Fruit fly (Drosophila melanogaster): ENCODE measurements around the gene CG13251.
A peak's percentile ranks its signal among the peaks of the same experiment; 100 is the strongest.

The CG13251 gene

dm6 chr3L:20600644-20601043, 36.4 kb upstream of the CG13251 start (continued):
- TF ChIP-seq nmo (GFP tag; optimal IDR thresholded peaks at IDR 0.05) (peak; percentile 54), Jarid2 (GFP tag; optimal IDR thresholded peaks at IDR 0.05) (no peak), ap (GFP tag; IDR thresholded peaks at IDR 0.05) (peak; percentile 46; the same call in 1 of the 2 replicates), cato (GFP tag; optimal IDR thresholded peaks at IDR 0.05; ENCODE audit: borderline replicate concordance) (no peak), pita (GFP tag; optimal IDR thresholded peaks at IDR 0.05) (no peak), CG12299 (tag; optimal IDR thresholded peaks at IDR 0.05) (no peak), CTCF (GFP tag; optimal IDR thresholded peaks at IDR 0.05) (no peak), mam (GFP tag; optimal IDR thresholded peaks at IDR 0.05) (no peak), CG14050 (GFP tag; IDR thresholded peaks at IDR 0.05) (0 out of 3 replicates have a peak, but pooled peaks have one; percentile 31), Hmx (GFP tag; optimal IDR thresholded peaks at IDR 0.05) (no peak), tll (GFP tag; optimal IDR thresholded peaks at IDR 0.05) (peak in 1 of 2 experiments; percentile 72), CG1529 (GFP tag; optimal IDR thresholded peaks at IDR 0.05) (no peak), CG17612 (GFP tag; IDR thresholded peaks at IDR 0.05) (no peak), CG13775 (GFP tag; optimal IDR thresholded peaks at IDR 0.05) (peak; percentile 12), Blimp-1 (GFP tag; optimal IDR thresholded peaks at IDR 0.05) (peak; percentile 45), eve (GFP tag; optimal IDR thresholded peaks at IDR 0.05) (peak in 1 of 2 experiments; percentile 31), odd (GFP tag; optimal IDR thresholded peaks at IDR 0.05) (no peak), dati (GFP tag; IDR thresholded peaks at IDR 0.05) (no peak), Tbp (GFP tag; optimal IDR thresholded peaks at IDR 0.05) (no peak), CG14441 (GFP tag; IDR thresholded peaks at IDR 0.05) (0 out of 2 replicates have a peak, but pooled peaks have one; percentile 16), disco-r (GFP tag; optimal IDR thresholded peaks at IDR 0.05) (no peak), CG34224 (GFP tag; IDR thresholded peaks at IDR 0.05; ENCODE audit: partially characterized antibody) (no peak), Hmr (GFP tag; optimal IDR thresholded peaks at IDR 0.05) (no peak), mirr (GFP tag; optimal IDR thresholded peaks at IDR 0.05) (no peak), CG31388 (GFP tag; optimal IDR thresholded peaks at IDR 0.05) (no peak), Camta (GFP tag; optimal IDR thresholded peaks at IDR 0.05) (peak; percentile 13), Fer1 (GFP tag; optimal IDR thresholded peaks at IDR 0.05) (no peak), CG1792 (GFP tag; optimal IDR thresholded peaks at IDR 0.05) (no peak), CG34376 (GFP tag; optimal IDR thresholded peaks at IDR 0.05) (no peak), CG2120 (GFP tag; optimal IDR thresholded peaks at IDR 0.05) (no peak), Med (GFP tag) (peak; percentile 75), CG9797 (GFP tag; optimal IDR thresholded peaks at IDR 0.05) (no peak), CG33557 (GFP tag; optimal IDR thresholded peaks at IDR 0.05) (no peak), oc (tag; optimal IDR thresholded peaks at IDR 0.05) (no peak), CG5245 (GFP tag; optimal IDR thresholded peaks at IDR 0.05) (no peak), CHES-1-like (GFP tag; optimal IDR thresholded peaks at IDR 0.05) (no peak), CG10274 (GFP tag; optimal IDR thresholded peaks at IDR 0.05) (no peak), CG10147 (GFP tag; optimal IDR thresholded peaks at IDR 0.05) (no peak), sens-2 (GFP tag; IDR thresholded peaks at IDR 0.05) (no peak), pan (optimal IDR thresholded peaks at IDR 0.05) (no peak), pan (GFP tag; optimal IDR thresholded peaks at IDR 0.05 in 1 of 2, IDR thresholded peaks at IDR 0.05 in 1 of 2) (peak in 1 of 2 experiments; percentile 60), bcd (GFP tag; optimal IDR thresholded peaks at IDR 0.05) (peak; percentile 26), CG7357 (GFP tag; IDR thresholded peaks at IDR 0.05) (no peak), HLH54F (GFP tag; optimal IDR thresholded peaks at IDR 0.05) (no peak), CG7556 (GFP tag; optimal IDR thresholded peaks at IDR 0.05) (no peak), ssp (GFP tag; IDR thresholded peaks at IDR 0.05) (no peak), CG9215 (GFP tag; IDR thresholded peaks at IDR 0.05) (no peak), CG12744 (GFP tag; optimal IDR thresholded peaks at IDR 0.05) (no peak), CG3281 (GFP tag; optimal IDR thresholded peaks at IDR 0.05) (no peak), zfh2 (GFP tag; optimal IDR thresholded peaks at IDR 0.05) (no peak), hbn (GFP tag; IDR thresholded peaks at IDR 0.05; ENCODE audit: partially characterized antibody) (no peak), Gug (GFP tag; IDR thresholded peaks at IDR 0.05) (no peak)
